Fruit fly (Drosophila melanogaster) whole organism, embryonic: ENCODE results near the gene CG33490.

ENCODE experiments used
- Bgb ChIP-seq: fragments of 200-800 bp; sonication (Bioruptor generic); IDR thresholded peaks from 2 replicates; pipeline ENCODE4 v1.3.6; 2022; ENCODE audit warnings: missing biosample characterization, missing genetic modification characterization; ENCODE audit not compliant: partially characterized antibody
- CG10462 ChIP-seq: fragments of 200-800 bp; sonication (Bioruptor generic); optimal IDR thresholded peaks from 2 replicates; lab custom pipeline; 2016; ENCODE audit warnings: missing biosample characterization, missing genetic modification characterization
- CG11093 ChIP-seq: fragments of 200-800 bp; sonication (Bioruptor generic); IDR thresholded peaks from 3 replicates; pipeline ENCODE4 v1.3.6; 2022; ENCODE audit warnings: missing biosample characterization, missing genetic modification characterization
- CG12391 ChIP-seq: fragments of 200-800 bp; sonication (Bioruptor generic); optimal IDR thresholded peaks from 3 replicates; lab custom pipeline; 2018; ENCODE audit warnings: missing biosample characterization, mild to moderate bottlenecking, missing genetic modification characterization, moderate library complexity
- CG12659 ChIP-seq: fragments of 200-800 bp; sonication (Bioruptor generic); optimal IDR thresholded peaks from 3 replicates; lab custom pipeline; 2017; ENCODE audit warnings: mild to moderate bottlenecking, missing biosample characterization, missing genetic modification reagents, missing genetic modification characterization
- CG12744 ChIP-seq: fragments of 200-800 bp; sonication (Bioruptor generic); optimal IDR thresholded peaks from 2 replicates; lab custom pipeline; 2016; ENCODE audit warnings: missing biosample characterization, missing genetic modification characterization
- CG1529 ChIP-seq: fragments of 200-800 bp; sonication (Bioruptor generic); optimal IDR thresholded peaks from 3 replicates; lab custom pipeline; 2018; ENCODE audit warnings: missing biosample characterization, missing genetic modification characterization
- CG15514 ChIP-seq: fragments of 200-800 bp; sonication (Bioruptor generic); optimal IDR thresholded peaks from 3 replicates; lab custom pipeline; 2017; ENCODE audit warnings: missing biosample characterization, missing genetic modification characterization, mild to moderate bottlenecking, moderate library complexity, missing genetic modification reagents
- CG15696 ChIP-seq: fragments of 200-800 bp; sonication (Bioruptor generic); optimal IDR thresholded peaks from 2 replicates; lab custom pipeline; 2019; ENCODE audit warnings: missing biosample characterization, mild to moderate bottlenecking, missing genetic modification characterization, moderate library complexity
- CG1602 ChIP-seq: fragments of 200-800 bp; sonication (Bioruptor generic); optimal IDR thresholded peaks from 3 replicates; lab custom pipeline; 2016; ENCODE audit warnings: missing biosample characterization, missing genetic modification characterization
- CG1603 ChIP-seq: fragments of 200-800 bp; sonication (Bioruptor generic); optimal IDR thresholded peaks from 2 replicates; lab custom pipeline; 2019; ENCODE audit warnings: missing biosample characterization, mild to moderate bottlenecking, missing genetic modification characterization, moderate library complexity
- CG16779 ChIP-seq: fragments of 200-800 bp; sonication (Bioruptor generic); IDR thresholded peaks from 2 replicates; pipeline ENCODE4 v1.3.6; 2022; ENCODE audit warnings: missing biosample characterization, missing genetic modification characterization
- CG30431 ChIP-seq: fragments of 200-800 bp; sonication (Bioruptor generic); optimal IDR thresholded peaks from 2 replicates; lab custom pipeline; 2017; ENCODE audit warnings: missing biosample characterization, missing genetic modification characterization
- CG3726 ChIP-seq: fragments of 200-800 bp; sonication (Bioruptor generic); IDR thresholded peaks from 3 replicates; pipeline ENCODE4, ENCODE4 v1.3.6; 2022; ENCODE audit warnings: missing biosample characterization, missing genetic modification characterization
- CG3847 ChIP-seq: fragments of 200-800 bp; sonication (Bioruptor generic); IDR thresholded peaks from 2 replicates; pipeline ENCODE4 v1.3.6; 2022; ENCODE audit warnings: missing biosample characterization, missing genetic modification characterization
- CG4282 ChIP-seq: fragments of 200-800 bp; sonication (Bioruptor generic); optimal IDR thresholded peaks from 2 replicates; lab custom pipeline; 2016; ENCODE audit warnings: missing biosample characterization, missing genetic modification characterization
- CG6765 ChIP-seq: fragments of 200-800 bp; sonication (Bioruptor generic); optimal IDR thresholded peaks from 3 replicates; lab custom pipeline; 2017; ENCODE audit warnings: missing biosample characterization, mild to moderate bottlenecking, missing genetic modification characterization
- CG7372 ChIP-seq: fragments of 200-800 bp; sonication (Bioruptor generic); IDR thresholded peaks from 2 replicates; pipeline ENCODE4 v1.3.6; 2022; ENCODE audit warnings: missing biosample characterization, missing genetic modification characterization
- CG7963 ChIP-seq: fragments of 200-800 bp; sonication (Bioruptor generic); IDR thresholded peaks from 3 replicates; pipeline ENCODE4 v1.3.6; 2022; ENCODE audit warnings: missing biosample characterization, missing genetic modification characterization; ENCODE audit not compliant: partially characterized antibody
- CG8290 ChIP-seq, 3 experiments: fragments of 200-800 bp; sonication (Bioruptor generic); optimal IDR thresholded peaks; 2 replicates each; lab custom pipeline; 2016 to 2019; ENCODE audit warnings: missing biosample characterization in 3 of 3, missing genetic modification characterization in 3 of 3, mild to moderate bottlenecking in 2 of 3, moderate library complexity in 1 of 3
- CTCF ChIP-seq: fragments of 200-800 bp; sonication (Bioruptor generic); optimal IDR thresholded peaks from 2 replicates; lab custom pipeline; 2017; ENCODE audit warnings: missing biosample characterization, mild to moderate bottlenecking, missing genetic modification characterization, moderate library complexity
- CrebB ChIP-seq: fragments of 200-800 bp; sonication (Bioruptor generic); optimal IDR thresholded peaks from 3 replicates; lab custom pipeline; 2018; ENCODE audit warnings: missing biosample characterization, mild to moderate bottlenecking, missing genetic modification characterization
- D19B ChIP-seq: fragments of 200-800 bp; sonication (Bioruptor generic); optimal IDR thresholded peaks from 2 replicates; lab custom pipeline; 2017; ENCODE audit warnings: missing biosample characterization, mild to moderate bottlenecking, missing genetic modification characterization
- ERR ChIP-seq: fragments of 200-800 bp; sonication (Bioruptor generic); optimal IDR thresholded peaks from 2 replicates; lab custom pipeline; 2016; ENCODE audit warnings: missing biosample characterization, missing genetic modification characterization
- Fer1 ChIP-seq: fragments of 200-800 bp; sonication (Bioruptor generic); optimal IDR thresholded peaks from 2 replicates; lab custom pipeline; 2017; ENCODE audit warnings: missing biosample characterization, mild to moderate bottlenecking, missing genetic modification characterization
- Fer2 ChIP-seq: fragments of 200-800 bp; sonication (Bioruptor generic); optimal IDR thresholded peaks from 2 replicates; lab custom pipeline; 2018; ENCODE audit warnings: missing biosample characterization, mild to moderate bottlenecking, missing genetic modification characterization, moderate library complexity
- HLH54F ChIP-seq: fragments of 200-800 bp; sonication (Bioruptor generic); optimal IDR thresholded peaks from 3 replicates; lab custom pipeline; 2016; ENCODE audit warnings: missing biosample characterization, missing genetic modification characterization
- MESR4 ChIP-seq: fragments of 200-800 bp; sonication (Bioruptor generic); optimal IDR thresholded peaks from 2 replicates; lab custom pipeline; 2018; ENCODE audit warnings: missing biosample characterization, mild to moderate bottlenecking, missing genetic modification characterization, moderate library complexity
- Meics ChIP-seq: fragments of 200-800 bp; sonication (Bioruptor generic); optimal IDR thresholded peaks from 2 replicates; lab custom pipeline; 2017; ENCODE audit warnings: missing biosample characterization, mild to moderate bottlenecking, missing genetic modification characterization
- Neu2 ChIP-seq: fragments of 200-800 bp; sonication (Bioruptor generic); optimal IDR thresholded peaks from 3 replicates; lab custom pipeline; 2016; ENCODE audit warnings: missing biosample characterization, missing genetic modification characterization, borderline replicate concordance
- Nf-YC ChIP-seq: fragments of 200-800 bp; optimal IDR thresholded peaks from 3 replicates; lab custom pipeline; 2019; ENCODE audit warnings: missing biosample characterization, mild to moderate bottlenecking, missing genetic modification characterization, moderate library complexity
- Ptx1 ChIP-seq: fragments of 200-800 bp; sonication (Bioruptor generic); IDR thresholded peaks from 2 replicates; pipeline ENCODE4 v1.3.6; 2022; ENCODE audit warnings: missing biosample characterization, missing genetic modification characterization
- Spps ChIP-seq: fragments of 200-800 bp; sonication (Bioruptor generic); optimal IDR thresholded peaks from 2 replicates; lab custom pipeline; 2018; ENCODE audit warnings: missing biosample characterization, mild to moderate bottlenecking, missing genetic modification characterization
- Tbp ChIP-seq: fragments of >200 bp; optimal IDR thresholded peaks from 2 replicates; lab custom pipeline; 2018; ENCODE audit warnings: missing biosample characterization, missing genetic modification characterization
- Trl ChIP-seq, 3 experiments: fragments of >200 bp in 2 of 3; fragments of 200-800 bp in 1 of 3; sonication (Bioruptor generic) in 1 of 3; optimal IDR thresholded peaks; 2 replicates in 1 of 3; 3 replicates in 2 of 3; lab custom pipeline; 2016 to 2017; ENCODE audit warnings: missing biosample characterization in 1 of 3, missing genetic modification characterization in 1 of 3
- Xbp1 ChIP-seq: fragments of 200-800 bp; sonication (Bioruptor generic); optimal IDR thresholded peaks from 3 replicates; lab custom pipeline; 2016; ENCODE audit warnings: missing biosample characterization, mild to moderate bottlenecking, missing genetic modification characterization
- btn ChIP-seq: fragments of 200-800 bp; sonication (Bioruptor generic); optimal IDR thresholded peaks from 2 replicates; lab custom pipeline; 2016; ENCODE audit warnings: missing biosample characterization, missing genetic modification characterization
- caup ChIP-seq: fragments of 200-800 bp; sonication (Bioruptor generic); optimal IDR thresholded peaks from 3 replicates; lab custom pipeline; 2017; ENCODE audit warnings: missing biosample characterization, mild to moderate bottlenecking, missing genetic modification characterization, moderate library complexity; ENCODE audit not compliant: severe bottlenecking
- exex ChIP-seq: fragments of 200-800 bp; sonication (Bioruptor generic); optimal IDR thresholded peaks from 4 replicates; lab custom pipeline; 2018; ENCODE audit warnings: missing biosample characterization, mild to moderate bottlenecking, missing genetic modification characterization, moderate library complexity
- ftz-f1 ChIP-seq: fragments of 200-800 bp; sonication (Bioruptor generic); optimal IDR thresholded peaks from 2 replicates; lab custom pipeline; 2016; ENCODE audit warnings: missing biosample characterization, missing genetic modification characterization
- gfzf ChIP-seq: fragments of 200-800 bp; sonication (Bioruptor generic); optimal IDR thresholded peaks from 2 replicates; lab custom pipeline; 2016; ENCODE audit warnings: missing biosample characterization, mild to moderate bottlenecking, missing genetic modification characterization, moderate library complexity
- hb ChIP-seq: fragments of 200-800 bp; sonication (Bioruptor generic); IDR thresholded peaks from 3 replicates; pipeline ENCODE4 v1.3.6; 2022; ENCODE audit warnings: missing biosample characterization, missing genetic modification characterization; ENCODE audit not compliant: partially characterized antibody
- luna ChIP-seq: fragments of 200-800 bp; sonication (Bioruptor generic); optimal IDR thresholded peaks from 2 replicates; lab custom pipeline; 2016; ENCODE audit warnings: missing biosample characterization, missing genetic modification characterization
- peb ChIP-seq: fragments of 200-800 bp; sonication (Bioruptor generic); IDR thresholded peaks from 2 replicates; pipeline ENCODE4 v1.3.6; 2022; ENCODE audit warnings: missing biosample characterization, missing genetic modification characterization
- pfk ChIP-seq: fragments of 200-800 bp; sonication (Bioruptor generic); optimal IDR thresholded peaks from 2 replicates; lab custom pipeline; 2018; ENCODE audit warnings: missing biosample characterization, mild to moderate bottlenecking, missing genetic modification characterization, moderate library complexity
- phol ChIP-seq: fragments of 200-800 bp; sonication (Bioruptor generic); optimal IDR thresholded peaks from 3 replicates; lab custom pipeline; 2018; ENCODE audit warnings: missing biosample characterization, mild to moderate bottlenecking, missing genetic modification characterization, moderate library complexity
- vfl ChIP-seq: fragments of 200-800 bp; sonication (Bioruptor generic); optimal IDR thresholded peaks from 2 replicates; lab custom pipeline; 2016; ENCODE audit warnings: missing biosample characterization, missing genetic modification characterization
- yki ChIP-seq: fragments of >200 bp; optimal IDR thresholded peaks from 3 replicates; lab custom pipeline; 2018

CG33490 gene

dm6 chr3L:11555662-11556460, 18.6 kb downstream of the CG33490 start (continued):
- TF ChIP-seq ftz-f1 (no peak), Xbp1 (peak; percentile 63), Bgb (GFP tag; lab: Robert Waterston, UW) (peak; percentile 51; the same call in 1 of the 2 replicates), CG1529 (GFP tag; lab: Kevin White, UChicago) (peak; percentile 61), CG3726 (GFP tag; lab: Robert Waterston, UW) (no peak; the same call in 2 of the 3 replicates), CTCF (GFP tag; lab: Kevin White, UChicago) (peak; percentile 2), CG12659 (GFP tag; lab: Kevin White, UChicago) (peak; percentile 71), hb (GFP tag; lab: Robert Waterston, UW) (no peak), CG10462 (GFP tag; lab: Kevin White, UChicago) (peak; percentile 52), exex (tag; lab: Kevin White, UChicago) (peak; percentile 21), CG7372 (no peak), CG12744 (GFP tag; lab: Kevin White, UChicago) (peak; percentile 20), Tbp (no peak), Neu2 (GFP tag; lab: Kevin White, UChicago) (no peak), CG7963 (GFP tag; lab: Robert Waterston, UW) (0 out of 3 replicates have a peak, but pooled peaks have one; percentile 7), vfl (GFP tag; lab: Kevin White, UChicago) (no peak), CG15696 (peak; percentile 65), Ptx1 (GFP tag; lab: Robert Waterston, UW) (peak; percentile 83), Fer2 (tag; lab: Kevin White, UChicago) (peak; percentile 50), CG4282 (GFP tag; lab: Kevin White, UChicago) (no peak), CG16779 (GFP tag; lab: Robert Waterston, UW) (no peak), CG15514 (GFP tag; lab: Kevin White, UChicago) (peak; percentile 9), CG1602 (GFP tag; lab: Kevin White, UChicago) (peak; percentile 67), Spps (tag; lab: Kevin White, UChicago) (peak; percentile 46), CG3847 (GFP tag; lab: Robert Waterston, UW) (peak; percentile 59; the same call in 1 of the 2 replicates), ERR (peak; percentile 24), CG11093 (GFP tag; lab: Robert Waterston, UW) (0 out of 3 replicates have a peak, but pooled peaks have one; percentile 40), Meics (GFP tag; lab: Kevin White, UChicago) (peak; percentile 79), btn (GFP tag; lab: Kevin White, UChicago) (no peak), pfk (GFP tag; lab: Kevin White, UChicago) (no peak), CG30431 (no peak), CG1603 (tag; lab: Kevin White, UChicago) (peak; percentile 50), CG12391 (tag; lab: Kevin White, UChicago) (peak; percentile 87), MESR4 (no peak), yki (lab: Kevin White, UChicago) (no peak), phol (peak; percentile 87), CrebB (tag; lab: Kevin White, UChicago) (peak; percentile 31), Fer1 (GFP tag; lab: Kevin White, UChicago) (peak; percentile 41), Trl (optimal IDR thresholded peaks at IDR 0.05; lab: Kevin White, UChicago) (no peak), Trl (GFP tag; optimal IDR thresholded peaks at IDR 0.05; lab: Kevin White, UChicago) (peak; percentile 32), luna (no peak), caup (GFP tag; lab: Kevin White, UChicago) (peak; percentile 54), Nf-YC (peak; percentile 50), HLH54F (no peak), CG6765 (GFP tag; lab: Kevin White, UChicago) (peak; percentile 59), CG8290 (GFP tag; optimal IDR thresholded peaks at IDR 0.05; lab: Kevin White, UChicago) (no peak), CG8290 (tag; optimal IDR thresholded peaks at IDR 0.05; lab: Kevin White, UChicago) (peak in 1 of 2 experiments; percentile 66), peb (GFP tag; lab: Robert Waterston, UW) (peak; percentile 9; the same call in 1 of the 2 replicates), gfzf (GFP tag; lab: Kevin White, UChicago) (no peak), D19B (GFP tag; lab: Kevin White, UChicago) (no peak)
